Worm (Caenorhabditis elegans) whole organism, young adult: Measurements from ENCODE around the gene ZK402.2.
"Not testable (repeated sequence)": the region's sequence is repeated elsewhere in the genome, so short reads cannot be mapped to it uniquely, and the experiment has no call there.

Experiments used
- B0019.2 ChIP-seq: fragments of 200-800 bp; sonication (Bioruptor generic); conservative IDR thresholded peaks from 2 replicates; pipeline ENCODE4 v1.3.6; 2022; ENCODE audit warnings: missing genetic modification reagents, missing genetic modification characterization, missing compliant biosample characterization
- B0035.1 ChIP-seq: sonication (generic microtip); optimal IDR thresholded peaks from 2 replicates; lab custom pipeline; 2016; ENCODE audit warnings: missing genetic modification characterization, mild to moderate bottlenecking, missing compliant biosample characterization, missing genotype, missing genetic modification reagents
- B0261.1 ChIP-seq: sonication (generic microtip); optimal IDR thresholded peaks from 2 replicates; lab custom pipeline; 2016; ENCODE audit warnings: mild to moderate bottlenecking, missing genetic modification characterization, moderate library complexity, missing compliant biosample characterization
- D2030.7 ChIP-seq: fragments of 200-800 bp; sonication (Bioruptor generic); IDR thresholded peaks from 2 replicates; pipeline ENCODE4 v1.3.6; 2022; ENCODE audit warnings: missing genetic modification reagents, missing genetic modification characterization, missing compliant biosample characterization
- F33H1.4 ChIP-seq: fragments of 200-800 bp; sonication (Bioruptor generic); IDR thresholded peaks from 2 replicates; pipeline ENCODE4 v1.3.6; 2022; ENCODE audit warnings: missing genetic modification reagents, missing genetic modification characterization, missing compliant biosample characterization
- F37B4.10 ChIP-seq: fragments of 200-800 bp; sonication (Bioruptor generic); IDR thresholded peaks from 2 replicates; pipeline ENCODE4 v1.3.6; 2022; ENCODE audit warnings: missing genetic modification characterization, missing compliant biosample characterization
- F57A8.1 ChIP-seq: fragments of 200-800 bp; sonication (Bioruptor generic); optimal IDR thresholded peaks from 2 replicates; lab custom pipeline; 2018; ENCODE audit warnings: mild to moderate bottlenecking, missing genetic modification characterization, moderate library complexity, missing compliant biosample characterization
- K11D2.4 ChIP-seq: fragments of 200-800 bp; sonication (Bioruptor generic); IDR thresholded peaks from 2 replicates; pipeline ENCODE4 v1.3.6; 2022; ENCODE audit warnings: missing genetic modification reagents, missing genetic modification characterization, missing compliant biosample characterization
- akir-1 ChIP-seq: fragments of 200-800 bp; sonication (Bioruptor generic); optimal IDR thresholded peaks from 2 replicates; lab custom pipeline; 2018; ENCODE audit warnings: mild to moderate bottlenecking, missing genetic modification characterization, moderate library complexity, missing compliant biosample characterization
- aptf-2 ChIP-seq: fragments of 200-800 bp; sonication (Bioruptor generic); conservative IDR thresholded peaks from 2 replicates; pipeline ENCODE4 v1.3.6; 2022; ENCODE audit warnings: missing genetic modification reagents, missing genetic modification characterization, missing compliant biosample characterization
- aptf-3 ChIP-seq: fragments of 200-800 bp; sonication (Bioruptor generic); IDR thresholded peaks from 2 replicates; pipeline ENCODE4 v1.3.6; 2022; ENCODE audit warnings: missing genetic modification characterization, missing compliant biosample characterization
- atf-7 ChIP-seq: sonication (generic microtip); optimal IDR thresholded peaks from 2 replicates; lab custom pipeline; 2017; ENCODE audit warnings: mild to moderate bottlenecking, missing genetic modification characterization, missing compliant biosample characterization
- athp-1 ChIP-seq: sonication (generic microtip); optimal IDR thresholded peaks from 2 replicates; lab custom pipeline; 2017; ENCODE audit warnings: mild to moderate bottlenecking, missing genetic modification characterization, missing compliant biosample characterization
- attf-6 ChIP-seq: fragments of 200-800 bp; sonication (Bioruptor generic); IDR thresholded peaks from 2 replicates; pipeline ENCODE4 v1.3.6; 2022; ENCODE audit warnings: missing genetic modification reagents, missing genetic modification characterization, missing compliant biosample characterization
- ccch-3 ChIP-seq: fragments of 200-800 bp; sonication (Bioruptor generic); optimal IDR thresholded peaks from 2 replicates; lab custom pipeline; 2018; ENCODE audit warnings: mild to moderate bottlenecking, missing genetic modification characterization, missing compliant biosample characterization
- cebp-2 ChIP-seq: fragments of 200-800 bp; sonication (Bioruptor generic); IDR thresholded peaks from 2 replicates; pipeline ENCODE4 v1.3.6; 2022; ENCODE audit warnings: missing genetic modification characterization, missing compliant biosample characterization
- ceh-27 ChIP-seq: fragments of 200-800 bp; sonication (Bioruptor generic); optimal IDR thresholded peaks from 2 replicates; lab custom pipeline; 2018; ENCODE audit warnings: mild to moderate bottlenecking, missing genetic modification characterization, moderate library complexity, missing compliant biosample characterization
- ceh-79 ChIP-seq: sonication (generic microtip); optimal IDR thresholded peaks from 2 replicates; lab custom pipeline; 2017; ENCODE audit warnings: mild to moderate bottlenecking, missing genetic modification characterization, missing compliant biosample characterization
- chd-7 ChIP-seq: sonication (generic microtip); optimal IDR thresholded peaks from 2 replicates; lab custom pipeline; 2016; ENCODE audit warnings: mild to moderate bottlenecking, missing genetic modification characterization, moderate library complexity, missing compliant biosample characterization
- efl-1 ChIP-seq: fragments of 150-350 bp; optimal IDR thresholded peaks from 2 replicates; lab custom pipeline; 2014; ENCODE audit warnings: missing biosample characterization, missing genetic modification reagents, missing genetic modification characterization
- him-1 ChIP-seq: sonication (generic microtip); optimal IDR thresholded peaks from 2 replicates; lab custom pipeline; 2016; ENCODE audit warnings: missing genotype, missing genetic modification reagents, missing genetic modification characterization, missing compliant biosample characterization
- hmg-1.2 ChIP-seq: fragments of 200-800 bp; sonication (Bioruptor generic); IDR thresholded peaks from 2 replicates; pipeline ENCODE4 v1.3.6; 2022; ENCODE audit warnings: missing genetic modification reagents, missing genetic modification characterization, missing compliant biosample characterization
- let-526 ChIP-seq: fragments of 200-800 bp; sonication (Bioruptor generic); IDR thresholded peaks from 2 replicates; pipeline ENCODE4 v1.3.6; 2022; ENCODE audit warnings: missing genetic modification reagents, missing genetic modification characterization, missing compliant biosample characterization
- lin-35 ChIP-seq, 3 experiments: fragments of 150-350 bp in 2 of 3; sonication (generic microtip) in 1 of 3; optimal IDR thresholded peaks; 2 replicates each; lab custom pipeline; 2014 to 2018; ENCODE audit warnings: missing biosample characterization in 3 of 3, missing genetic modification characterization in 3 of 3, missing genetic modification reagents in 3 of 3
- lin-54 ChIP-seq: fragments of 200-800 bp; sonication (Bioruptor generic); optimal IDR thresholded peaks from 2 replicates; lab custom pipeline; 2018; ENCODE audit warnings: mild to moderate bottlenecking, missing genetic modification characterization, missing compliant biosample characterization
- lir-1 ChIP-seq: fragments of 200-800 bp; sonication (Bioruptor generic); conservative IDR thresholded peaks from 2 replicates; pipeline ENCODE4 v1.3.6; 2022; ENCODE audit warnings: missing genetic modification reagents, missing genetic modification characterization, missing compliant biosample characterization
- lsl-1 ChIP-seq: fragments of 200-800 bp; sonication (Bioruptor generic); optimal IDR thresholded peaks from 2 replicates; lab custom pipeline; 2018; ENCODE audit warnings: mild to moderate bottlenecking, missing genetic modification characterization, moderate library complexity, missing compliant biosample characterization
- madf-8 ChIP-seq: fragments of 200-800 bp; sonication (Bioruptor generic); conservative IDR thresholded peaks from 2 replicates; pipeline ENCODE4 v1.3.6; 2022; ENCODE audit warnings: missing genetic modification reagents, missing genetic modification characterization, missing compliant biosample characterization
- mes-4 ChIP-seq: sonication (generic microtip); optimal IDR thresholded peaks from 2 replicates; lab custom pipeline; 2016; ENCODE audit warnings: missing genotype, missing genetic modification characterization, missing compliant biosample characterization
- mxl-1 ChIP-seq: sonication (generic microtip); optimal IDR thresholded peaks from 2 replicates; lab custom pipeline; 2016; ENCODE audit warnings: missing genetic modification characterization, missing compliant biosample characterization
- nfya-2 ChIP-seq: fragments of 200-800 bp; sonication (Bioruptor generic); IDR thresholded peaks from 2 replicates; pipeline ENCODE4 v1.3.6; 2022; ENCODE audit warnings: missing genetic modification reagents, missing genetic modification characterization, missing compliant biosample characterization
- nhr-120 ChIP-seq: fragments of 200-800 bp; sonication (Bioruptor generic); IDR thresholded peaks from 2 replicates; pipeline ENCODE4 v1.3.6; 2022; ENCODE audit warnings: missing genetic modification characterization, missing compliant biosample characterization
- pha-4 ChIP-seq: fragments of 150-350 bp; sonication (generic microtip); optimal IDR thresholded peaks from 2 replicates; lab custom pipeline; 2014; ENCODE audit warnings: missing biosample characterization, missing genetic modification reagents, missing genetic modification characterization
- rec-8 ChIP-seq, 2 experiments: sonication (generic microtip); optimal IDR thresholded peaks; 2 replicates each; lab custom pipeline; 2016; ENCODE audit warnings: mild to moderate bottlenecking in 2 of 2, missing genetic modification characterization in 2 of 2, missing genetic modification reagents in 2 of 2, missing genotype in 2 of 2, missing biosample characterization in 1 of 2, missing compliant biosample characterization in 1 of 2, moderate library complexity in 1 of 2
- sptf-2 ChIP-seq: fragments of 200-800 bp; sonication (Bioruptor generic); optimal IDR thresholded peaks from 2 replicates; lab custom pipeline; 2018; ENCODE audit warnings: mild to moderate bottlenecking, missing genetic modification characterization, missing compliant biosample characterization
- tbx-9 ChIP-seq: sonication (generic microtip); optimal IDR thresholded peaks from 2 replicates; lab custom pipeline; 2016; ENCODE audit warnings: borderline replicate concordance, missing genetic modification characterization, inconsistent platforms, missing compliant biosample characterization
- unc-130 ChIP-seq: sonication (generic microtip); optimal IDR thresholded peaks from 2 replicates; lab custom pipeline; 2016; ENCODE audit warnings: missing genetic modification reagents, missing genetic modification characterization, missing compliant biosample characterization
- xnd-1 ChIP-seq: sonication (generic microtip); optimal IDR thresholded peaks from 2 replicates; lab custom pipeline; 2016; ENCODE audit warnings: missing genotype, missing genetic modification reagents, missing genetic modification characterization, missing compliant biosample characterization
- ztf-18 ChIP-seq: sonication (generic microtip); optimal IDR thresholded peaks from 2 replicates; lab custom pipeline; 2016; ENCODE audit warnings: missing genotype, mild to moderate bottlenecking, missing genetic modification characterization, missing compliant biosample characterization
- ztf-6 ChIP-seq: fragments of 200-800 bp; sonication (Bioruptor generic); IDR thresholded peaks from 2 replicates; pipeline ENCODE4 v1.3.6; 2022; ENCODE audit warnings: missing genetic modification reagents, missing genetic modification characterization, missing compliant biosample characterization

ZK402.2 gene

ce11 chrX:1395793-1396192, 7.8 kb upstream of the ZK402.2 start (continued):
- TF ChIP-seq B0261.1 (tag; lab: Kevin White, UChicago) (no peak), F33H1.4 (GFP tag; lab: Robert Waterston, UW) (no peak), atf-7 (tag; lab: Kevin White, UChicago) (peak; percentile 51), ceh-27 (GFP tag; lab: Kevin White, UChicago) (no peak)

- TF ChIP-seq lin-54 (GFP tag; lab: Kevin White, UChicago) (no peak), nfya-2 (no peak), madf-8 (GFP tag; lab: Robert Waterston, UW) (0 out of 2 replicates have a peak, but pooled peaks have one; percentile 32), B0019.2 (GFP tag; lab: Robert Waterston, UW) (no peak), xnd-1 (tag; lab: Kevin White, UChicago) (peak; percentile 30), efl-1 (peak; percentile 51), aptf-2 (GFP tag; lab: Robert Waterston, UW) (no peak), cebp-2 (GFP tag; lab: Robert Waterston, UW) (no peak)
Measured at ce11 chrX:1397516-1397915, 6.0 kb upstream of the ZK402.2 start, which contains the start of gene H39E20.1. Gene H39E20.1 (minus strand): TSS chrX:1397616.

- TF ChIP-seq B0035.1 (no peak), pha-4 (no peak), cebp-2 (GFP tag; lab: Robert Waterston, UW) (no peak), lin-35 (GFP tag; optimal IDR thresholded peaks at IDR 0.05; lab: Kevin White, UChicago) (no peak), mes-4 (tag; lab: Kevin White, UChicago) (no peak), ceh-79 (tag; lab: Kevin White, UChicago) (no peak), unc-130 (GFP tag; lab: Kevin White, UChicago) (no peak), sptf-2 (GFP tag; lab: Kevin White, UChicago) (no peak), nhr-120 (GFP tag; lab: Robert Waterston, UW) (no peak), mxl-1 (tag; lab: Kevin White, UChicago) (no peak), ztf-18 (no peak), him-1 (tag; lab: Kevin White, UChicago) (no peak), chd-7 (tag; lab: Kevin White, UChicago) (no peak), F33H1.4 (GFP tag; lab: Robert Waterston, UW) (no peak)
- TF ChIP-seq, all 124 proteins: peak for 0
Measured at ce11 chrX:1401259-1401658, 2.3 kb upstream of the ZK402.2 start, which contains the start of gene ZK402.5. Gene ZK402.5 (minus strand): TSS chrX:1401359.

ce11 chrX:1403971-1404370, 427 bp downstream of the ZK402.2 start, which contains the start of gene ZK402.1:
Gene ZK402.1 (plus strand): TSS chrX:1404271.
- not testable (repeated sequence) for TF ChIP-seq ccch-3 (GFP tag; lab: Kevin White, UChicago); K11D2.4 (GFP tag; lab: Robert Waterston, UW); F57A8.1 (GFP tag; lab: Kevin White, UChicago)

ce11 chrX:1409224-1409623, 5.7 kb downstream of the ZK402.2 start:
- no peak for TF ChIP-seq aptf-3 (GFP tag; lab: Robert Waterston, UW)
- TF ChIP-seq lsl-1 (GFP tag; lab: Kevin White, UChicago): no peak
- TF ChIP-seq ztf-6 (GFP tag; lab: Robert Waterston, UW): no peak
- TF ChIP-seq mes-4 (tag; lab: Kevin White, UChicago): no peak
- no peak for TF ChIP-seq let-526 (GFP tag; lab: Robert Waterston, UW)
- no peak for TF ChIP-seq attf-6 (GFP tag; lab: Robert Waterston, UW)
- TF ChIP-seq athp-1: no peak
- TF ChIP-seq rec-8 (tag; optimal IDR thresholded peaks at IDR 0.05; lab: Kevin White, UChicago): no peak
- no peak for TF ChIP-seq lin-54 (GFP tag; lab: Kevin White, UChicago)
- no peak for TF ChIP-seq xnd-1 (tag; lab: Kevin White, UChicago)
- TF ChIP-seq lir-1 (GFP tag; lab: Robert Waterston, UW): no peak
- TF ChIP-seq mxl-1 (tag; lab: Kevin White, UChicago): no peak
- no peak for TF ChIP-seq F37B4.10
- TF ChIP-seq tbx-9: no peak
- TF ChIP-seq akir-1 (GFP tag; lab: Kevin White, UChicago): no peak
- no peak for TF ChIP-seq D2030.7 (GFP tag; lab: Robert Waterston, UW)
- TF ChIP-seq hmg-1.2 (GFP tag; lab: Robert Waterston, UW): no peak
